Worm (Caenorhabditis elegans) whole organism, L1 larva: Measurements from ENCODE around the gene R05D3.9.

ENCODE experiments used
- C04F5.9 ChIP-seq: sonication (generic microtip); optimal IDR thresholded peaks from 2 replicates; lab custom pipeline; 2016; ENCODE audit warnings: missing genetic modification characterization, missing compliant biosample characterization
- C16A3.4 ChIP-seq: fragments of 150-350 bp; optimal IDR thresholded peaks from 2 replicates; lab custom pipeline; 2014; ENCODE audit warnings: missing biosample characterization, missing genetic modification characterization
- aly-2 ChIP-seq: fragments of 150-350 bp; optimal IDR thresholded peaks from 2 replicates; lab custom pipeline; 2014; ENCODE audit warnings: missing biosample characterization, missing genetic modification characterization
- blmp-1 ChIP-seq: fragments of 150-350 bp; optimal IDR thresholded peaks from 2 replicates; lab custom pipeline; 2014; ENCODE audit warnings: missing biosample characterization, missing genetic modification characterization
- ceh-63 ChIP-seq: fragments of 200-800 bp; sonication (Bioruptor generic); optimal IDR thresholded peaks from 2 replicates; lab custom pipeline; 2018; ENCODE audit warnings: mild to moderate bottlenecking, missing genetic modification characterization, missing compliant biosample characterization
- ceh-90 ChIP-seq: sonication (generic microtip); optimal IDR thresholded peaks from 2 replicates; lab custom pipeline; 2016; ENCODE audit warnings: missing genetic modification characterization, missing compliant biosample characterization
- dsc-1 ChIP-seq: sonication (generic microtip); optimal IDR thresholded peaks from 2 replicates; lab custom pipeline; 2016; ENCODE audit warnings: mild to moderate bottlenecking, missing genetic modification characterization, missing compliant biosample characterization
- efl-1 ChIP-seq, 4 experiments: fragments of 150-350 bp; optimal IDR thresholded peaks in 3 of 4; peaks in 1 of 4; 1 replicate in 1 of 4; 2 replicates in 3 of 4; lab custom pipeline; 2014; ENCODE audit warnings: missing biosample characterization in 2 of 4, missing genetic modification characterization in 2 of 4, missing genetic modification reagents in 2 of 4
- egl-27 ChIP-seq, 2 experiments: fragments of 150-350 bp in 1 of 2; sonication (generic microtip); optimal IDR thresholded peaks; 3 replicates each; lab custom pipeline; 2017 to 2018; ENCODE audit warnings: missing biosample characterization in 2 of 2, missing genetic modification characterization in 2 of 2, missing genetic modification reagents in 2 of 2
- elt-2 ChIP-seq: sonication (generic microtip); optimal IDR thresholded peaks from 2 replicates; lab custom pipeline; 2016; ENCODE audit warnings: missing genetic modification characterization, mild to moderate bottlenecking, inconsistent platforms, missing compliant biosample characterization, missing genetic modification reagents
- ets-5 ChIP-seq: fragments of 200-800 bp; sonication (Bioruptor generic); IDR thresholded peaks from 2 replicates; pipeline ENCODE4 v1.3.6; 2022; ENCODE audit warnings: missing genetic modification characterization, missing compliant biosample characterization
- fkh-10 ChIP-seq: sonication (generic microtip); optimal IDR thresholded peaks from 2 replicates; lab custom pipeline; 2017; ENCODE audit warnings: missing biosample characterization, missing genetic modification reagents, missing genetic modification characterization
- fkh-8 ChIP-seq: sonication (generic microtip); optimal IDR thresholded peaks from 2 replicates; lab custom pipeline; 2016; ENCODE audit warnings: mild to moderate bottlenecking, missing genetic modification characterization, missing compliant biosample characterization
- irx-1 ChIP-seq: sonication (generic microtip); optimal IDR thresholded peaks from 2 replicates; lab custom pipeline; 2016; ENCODE audit warnings: missing genetic modification characterization, missing compliant biosample characterization
- jun-1 ChIP-seq: fragments of 150-350 bp; optimal IDR thresholded peaks from 2 replicates; lab custom pipeline; 2014; ENCODE audit warnings: missing biosample characterization, missing genetic modification reagents, missing genetic modification characterization
- lin-13 ChIP-seq: fragments of 150-350 bp; optimal IDR thresholded peaks from 2 replicates; lab custom pipeline; 2014; ENCODE audit warnings: missing biosample characterization, missing genetic modification reagents, missing genetic modification characterization
- lin-15B ChIP-seq: fragments of 150-350 bp; sonication (generic microtip); optimal IDR thresholded peaks from 3 replicates; lab custom pipeline; 2014; ENCODE audit warnings: missing biosample characterization, missing genetic modification characterization
- lin-35 ChIP-seq, 2 experiments: fragments of 150-350 bp; optimal IDR thresholded peaks; 2 replicates each; lab custom pipeline; 2014; ENCODE audit warnings: missing biosample characterization in 2 of 2, missing genetic modification characterization in 2 of 2, missing genetic modification reagents in 2 of 2
- lir-3 ChIP-seq: sonication (generic microtip); optimal IDR thresholded peaks from 2 replicates; lab custom pipeline; 2016; ENCODE audit warnings: mild to moderate bottlenecking, missing genetic modification characterization, moderate library complexity, missing compliant biosample characterization; ENCODE audit not compliant: poor library complexity
- lsy-2 ChIP-seq, 2 experiments: fragments of 150-350 bp; optimal IDR thresholded peaks; 2 replicates each; lab custom pipeline; 2014; ENCODE audit warnings: missing biosample characterization in 2 of 2, missing genetic modification characterization in 2 of 2
- mdl-1 ChIP-seq, 2 experiments: fragments of 150-350 bp; optimal IDR thresholded peaks; 2 replicates each; lab custom pipeline; 2014 to 2017; ENCODE audit warnings: missing biosample characterization in 2 of 2, missing genetic modification characterization in 2 of 2, inconsistent platforms in 1 of 2
- mef-2 ChIP-seq: fragments of 150-350 bp; optimal IDR thresholded peaks from 2 replicates; lab custom pipeline; 2014; ENCODE audit warnings: missing biosample characterization, missing genetic modification characterization
- mep-1 ChIP-seq: fragments of 150-350 bp; optimal IDR thresholded peaks from 2 replicates; lab custom pipeline; 2014; ENCODE audit warnings: missing biosample characterization, missing genetic modification characterization
- nhr-19 ChIP-seq: fragments of 200-800 bp; sonication (Bioruptor generic); conservative IDR thresholded peaks from 2 replicates; pipeline ENCODE4 v1.3.6; 2022; ENCODE audit warnings: missing genetic modification characterization, missing compliant biosample characterization
- nhr-20 ChIP-seq: sonication (generic microtip); optimal IDR thresholded peaks from 2 replicates; lab custom pipeline; 2016; ENCODE audit warnings: mild to moderate bottlenecking, missing genetic modification characterization, missing compliant biosample characterization
- nhr-237 ChIP-seq: fragments of 150-350 bp; optimal IDR thresholded peaks from 2 replicates; lab custom pipeline; 2014; ENCODE audit warnings: missing biosample characterization, missing genetic modification characterization
- nhr-47 ChIP-seq: sonication (generic microtip); optimal IDR thresholded peaks from 2 replicates; lab custom pipeline; 2016; ENCODE audit warnings: mild to moderate bottlenecking, missing genetic modification characterization, moderate library complexity, missing compliant biosample characterization
- nhr-71 ChIP-seq: sonication (generic microtip); optimal IDR thresholded peaks from 2 replicates; lab custom pipeline; 2016; ENCODE audit warnings: mild to moderate bottlenecking, missing genetic modification characterization, moderate library complexity, missing compliant biosample characterization
- nhr-77 ChIP-seq: fragments of 150-350 bp; optimal IDR thresholded peaks from 2 replicates; lab custom pipeline; 2014; ENCODE audit warnings: missing biosample characterization, missing genetic modification characterization
- nhr-85 ChIP-seq: sonication (generic microtip); peaks from one replicate; lab custom pipeline; 2016; ENCODE audit warnings: missing genetic modification characterization, inconsistent platforms, missing compliant biosample characterization
- nhr-90 ChIP-seq: sonication (generic microtip); optimal IDR thresholded peaks from 2 replicates; lab custom pipeline; 2016; ENCODE audit warnings: mild to moderate bottlenecking, missing genetic modification characterization, missing compliant biosample characterization; ENCODE audit not compliant: poor library complexity
- pax-3 ChIP-seq: fragments of 200-800 bp; sonication (Bioruptor generic); optimal IDR thresholded peaks from 2 replicates; lab custom pipeline; 2018; ENCODE audit warnings: mild to moderate bottlenecking, missing genetic modification characterization, moderate library complexity, missing compliant biosample characterization
- skn-1 ChIP-seq: fragments of 150-350 bp; optimal IDR thresholded peaks from 2 replicates; lab custom pipeline; 2014; ENCODE audit warnings: missing biosample characterization, missing genetic modification characterization
- sox-4 ChIP-seq: sonication (generic microtip); optimal IDR thresholded peaks from 2 replicates; lab custom pipeline; 2016; ENCODE audit warnings: missing genetic modification characterization, missing compliant biosample characterization
- tlp-1 ChIP-seq: fragments of 150-350 bp; optimal IDR thresholded peaks from 2 replicates; lab custom pipeline; 2014; ENCODE audit warnings: missing biosample characterization, missing genetic modification characterization
- unc-130 ChIP-seq: fragments of 150-350 bp; optimal IDR thresholded peaks from 2 replicates; lab custom pipeline; 2017; ENCODE audit warnings: missing biosample characterization, missing genetic modification characterization, inconsistent platforms
- unc-86 ChIP-seq: sonication (generic microtip); optimal IDR thresholded peaks from 2 replicates; lab custom pipeline; 2016; ENCODE audit warnings: missing genetic modification characterization, missing compliant biosample characterization
- zag-1 ChIP-seq: fragments of 150-350 bp; optimal IDR thresholded peaks from 2 replicates; lab custom pipeline; 2014; ENCODE audit warnings: missing biosample characterization, missing genetic modification characterization
- ztf-11 ChIP-seq, 2 experiments: sonication (generic microtip); optimal IDR thresholded peaks; 2 replicates each; lab custom pipeline; 2016 to 2017; ENCODE audit warnings: missing genetic modification characterization in 2 of 2, missing biosample characterization in 1 of 2, missing compliant biosample characterization in 1 of 2
- ztf-4 ChIP-seq: fragments of 150-350 bp; optimal IDR thresholded peaks from 2 replicates; lab custom pipeline; 2014; ENCODE audit warnings: missing biosample characterization, missing genetic modification characterization

Gene R05D3.9

ce11 chrIII:8356407-8356881 is 12.1 kb downstream of the R05D3.9 start (continued):
- TF ChIP-seq unc-86 (tag; lab: Kevin White, UChicago): peak; percentile 69
- peak; percentile 63 for TF ChIP-seq lir-3 (tag; lab: Kevin White, UChicago)
- TF ChIP-seq jun-1 (tag; lab: Kevin White, UChicago): peak; percentile 50
- TF ChIP-seq fkh-8 (tag; lab: Kevin White, UChicago): peak; percentile 80
- TF ChIP-seq skn-1 (tag; lab: Kevin White, UChicago): peak; percentile 19
- TF ChIP-seq nhr-19 (GFP tag; lab: Robert Waterston, UW): peak; percentile 75
- TF ChIP-seq ets-5: no peak
- peak in 1 of 2 experiments; percentile 56 for TF ChIP-seq ztf-11 (tag; optimal IDR thresholded peaks at IDR 0.05; lab: Kevin White, UChicago)
- TF ChIP-seq unc-130 (tag; lab: Kevin White, UChicago): peak; percentile 42
- peak; percentile 68 for TF ChIP-seq fkh-10 (GFP tag; lab: Kevin White, UChicago)
- peak; percentile 29 for TF ChIP-seq mef-2
- no peak for TF ChIP-seq pax-3 (tag; lab: Kevin White, UChicago)
- TF ChIP-seq lin-13 (GFP tag; lab: Kevin White, UChicago): peak; percentile 56
- peak; percentile 87 for TF ChIP-seq nhr-71
- no peak for TF ChIP-seq ceh-90 (tag; lab: Kevin White, UChicago)
- TF ChIP-seq lsy-2 (tag; optimal IDR thresholded peaks at IDR 0.05; lab: Kevin White, UChicago): peak; percentile 74 to 93
- TF ChIP-seq nhr-85 (tag; lab: Kevin White, UChicago): peak; percentile 84
- no peak for TF ChIP-seq nhr-237 (tag; lab: Kevin White, UChicago)
- no peak for TF ChIP-seq sox-4 (tag; lab: Kevin White, UChicago)
- TF ChIP-seq ceh-63 (GFP tag; lab: Kevin White, UChicago): no peak
- TF ChIP-seq egl-27 (tag; optimal IDR thresholded peaks at IDR 0.05; lab: Kevin White, UChicago): peak in 1 of 2 experiments; percentile 4
- TF ChIP-seq nhr-20 (tag; lab: Kevin White, UChicago): peak; percentile 88
- peak; percentile 75 for TF ChIP-seq nhr-77 (tag; lab: Kevin White, UChicago)
- peak; percentile 2 for TF ChIP-seq elt-2 (tag; lab: Kevin White, UChicago)
- peak; percentile 39 for TF ChIP-seq C04F5.9 (tag; lab: Kevin White, UChicago)
- peak; percentile 53 for TF ChIP-seq irx-1 (tag; lab: Kevin White, UChicago)
- TF ChIP-seq lin-35 (GFP tag; optimal IDR thresholded peaks at IDR 0.05; lab: Kevin White, UChicago): peak; percentile 61 to 80
- TF ChIP-seq mdl-1 (tag; optimal IDR thresholded peaks at IDR 0.05; lab: Kevin White, UChicago): peak in 1 of 2 experiments; percentile 51
- peak; percentile 58 for TF ChIP-seq dsc-1 (tag; lab: Kevin White, UChicago)
- peak; percentile 46 for TF ChIP-seq lin-15B
- TF ChIP-seq nhr-47 (tag; lab: Kevin White, UChicago): peak; percentile 69
- peak; percentile 3 for TF ChIP-seq zag-1 (tag; lab: Kevin White, UChicago)
- TF ChIP-seq nhr-90: peak; percentile 63
- TF ChIP-seq aly-2 (tag; lab: Kevin White, UChicago): peak; percentile 77
- peak; percentile 82 for TF ChIP-seq mep-1 (tag; lab: Kevin White, UChicago)
- no peak for TF ChIP-seq tlp-1 (tag; lab: Kevin White, UChicago)
- TF ChIP-seq efl-1 (optimal IDR thresholded peaks at IDR 0.05; lab: Kevin White, UChicago): peak; percentile 72 to 85
- TF ChIP-seq efl-1 (GFP tag; optimal IDR thresholded peaks at IDR 0.05 in 1 of 2; lab: Kevin White, UChicago): peak; percentile 53 to 54
- peak; percentile 69 for TF ChIP-seq C16A3.4 (tag; lab: Kevin White, UChicago)
- TF ChIP-seq blmp-1 (tag; lab: Kevin White, UChicago): peak; percentile 74
- TF ChIP-seq ztf-4 (tag; lab: Kevin White, UChicago): peak; percentile 69

DNA sequence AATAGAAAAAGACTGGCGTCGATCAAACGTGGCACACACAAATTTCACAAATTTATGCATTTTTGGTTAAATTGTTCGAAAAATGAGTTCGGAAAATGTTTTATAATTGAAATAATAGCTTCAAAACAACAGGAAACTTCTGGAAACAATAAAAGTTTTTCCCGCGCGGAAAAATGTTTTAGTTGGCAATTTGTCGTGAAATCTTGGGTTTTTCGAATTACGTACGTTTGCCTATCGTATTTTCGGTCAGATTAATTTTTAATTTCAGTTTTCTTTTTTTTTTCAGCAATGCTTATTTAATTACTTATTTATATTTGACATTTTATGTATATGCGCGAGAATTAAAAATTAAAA is 13.1 kb downstream of the R05D3.9 start:
- TF ChIP-seq ceh-90 (tag; lab: Kevin White, UChicago): no peak
